Fruit fly (Drosophila melanogaster): ENCODE results near the gene CG42337.

Gene CG42337

DNA sequence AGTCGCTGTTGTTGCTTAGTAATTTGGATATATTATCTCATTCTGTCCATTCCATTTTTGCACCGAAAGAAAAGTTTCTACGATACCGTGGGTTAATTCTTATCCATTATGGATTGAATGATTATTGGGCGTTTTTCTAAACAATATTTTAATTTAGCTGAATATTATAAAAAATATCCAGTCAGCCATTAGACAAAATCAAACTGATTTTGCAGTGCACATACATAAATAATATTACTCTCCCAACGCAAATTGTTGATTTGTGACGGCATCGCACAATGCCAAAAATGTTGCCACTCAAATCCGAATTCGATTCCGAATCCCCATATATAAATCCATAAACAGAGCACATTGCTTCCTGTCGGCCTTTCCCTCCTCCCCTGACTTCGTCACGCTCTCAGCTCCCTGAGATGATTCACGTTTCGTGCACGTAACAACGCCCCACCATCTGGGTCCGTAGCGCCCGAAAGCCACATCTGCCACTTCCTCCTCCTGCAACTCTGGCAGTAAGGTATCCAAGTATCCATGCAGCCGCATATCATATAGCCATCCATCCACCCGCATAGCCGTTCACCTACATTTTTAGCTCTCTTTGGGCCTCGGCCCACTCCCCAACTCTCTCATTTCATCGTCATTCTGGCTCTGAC lies 16.1 kb downstream of the CG42337 start (continued):
- TF ChIP-seq mirr (GFP tag; optimal IDR thresholded peaks at IDR 0.05) (no peak), jumu (GFP tag; optimal IDR thresholded peaks at IDR 0.05) (no peak), Usf (GFP tag; optimal IDR thresholded peaks at IDR 0.05) (no peak), CG17359 (tag; optimal IDR thresholded peaks at IDR 0.05) (peak; percentile 49), CG1529 (GFP tag; optimal IDR thresholded peaks at IDR 0.05) (no peak), Sox100B (GFP tag; optimal IDR thresholded peaks at IDR 0.05) (no peak), Mes4 (GFP tag; optimal IDR thresholded peaks at IDR 0.05) (no peak), ap (GFP tag; IDR thresholded peaks at IDR 0.05) (0 out of 2 replicates have a peak, but pooled peaks have one; percentile 35), Dbx (GFP tag; IDR thresholded peaks at IDR 0.05) (peak; percentile 89), CG8388 (GFP tag; optimal IDR thresholded peaks at IDR 0.05) (peak; percentile 7), CG7839 (tag; optimal IDR thresholded peaks at IDR 0.05) (peak; percentile 81), CG8765 (GFP tag; IDR thresholded peaks at IDR 0.05) (no peak), CrebB (tag; optimal IDR thresholded peaks at IDR 0.05) (no peak), CG7987 (GFP tag; optimal IDR thresholded peaks at IDR 0.05) (no peak), zfh2 (GFP tag; optimal IDR thresholded peaks at IDR 0.05) (peak; percentile 72), Hr39 (optimal IDR thresholded peaks at IDR 0.05) (no peak), Nf-YC (tag; optimal IDR thresholded peaks at IDR 0.05) (peak; percentile 4), wor (GFP tag; IDR thresholded peaks at IDR 0.05) (no peak), chinmo (GFP tag; IDR thresholded peaks at IDR 0.05; ENCODE audit: partially characterized antibody) (no peak), da (GFP tag; optimal IDR thresholded peaks at IDR 0.05) (no peak), CG32772 (GFP tag; IDR thresholded peaks at IDR 0.05) (peak; percentile 61; the same call in 1 of the 2 replicates), CG2129 (GFP tag; IDR thresholded peaks at IDR 0.05; ENCODE audit: partially characterized antibody) (no peak), zfh1 (GFP tag; IDR thresholded peaks at IDR 0.05) (peak; percentile 39; the same call in 1 of the 3 replicates), pnt (GFP tag; optimal IDR thresholded peaks at IDR 0.05) (peak; percentile 5), Dek (tag; optimal IDR thresholded peaks at IDR 0.05) (peak; percentile 70), Gug (GFP tag; IDR thresholded peaks at IDR 0.05) (peak; percentile 68; the same call in 2 of the 4 replicates), Bdp1 (GFP tag; optimal IDR thresholded peaks at IDR 0.05) (peak; percentile 30), disco-r (GFP tag; optimal IDR thresholded peaks at IDR 0.05) (no peak), dysf (GFP tag; IDR thresholded peaks at IDR 0.05) (peak; percentile 85), Xrp1 (GFP tag; IDR thresholded peaks at IDR 0.05) (no peak; the same call in 1 of the 2 replicates), CG31365 (tag; optimal IDR thresholded peaks at IDR 0.05) (no peak), H2.0 (GFP tag; IDR thresholded peaks at IDR 0.05) (peak; percentile 64), dan (GFP tag; IDR thresholded peaks at IDR 0.05) (no peak), CG6654 (GFP tag; optimal IDR thresholded peaks at IDR 0.05) (no peak), inv (GFP tag; IDR thresholded peaks at IDR 0.05; ENCODE audit: partially characterized antibody) (no peak), pum (GFP tag; optimal IDR thresholded peaks at IDR 0.05) (peak; percentile 37), trem (tag; optimal IDR thresholded peaks at IDR 0.05) (no peak), Atf3 (GFP tag; optimal IDR thresholded peaks at IDR 0.05) (peak; percentile 53), Ravus (GFP tag; IDR thresholded peaks at IDR 0.05) (peak; percentile 51), CG33557 (GFP tag; optimal IDR thresholded peaks at IDR 0.05) (no peak), CG6683 (GFP tag; optimal IDR thresholded peaks at IDR 0.05) (peak; percentile 36)

All from whole organism, embryonic.